Fruit fly (Drosophila melanogaster) whole organism, wandering third instar larva: ENCODE measurements around the gene Nmd3.

Source experiments
- Abd-B ChIP-seq: fragments of >200 bp; optimal IDR thresholded peaks from 2 replicates; lab custom pipeline; 2017; ENCODE audit warnings: missing biosample characterization, missing genetic modification characterization
- CG32264 ChIP-seq: fragments of 200-800 bp; sonication (Bioruptor generic); optimal IDR thresholded peaks from 2 replicates; lab custom pipeline; 2016; ENCODE audit warnings: missing biosample characterization, missing genetic modification characterization
- CG9705 ChIP-seq: fragments of 200-800 bp; sonication (Bioruptor generic); optimal IDR thresholded peaks from 2 replicates; lab custom pipeline; 2018; ENCODE audit warnings: missing biosample characterization, mild to moderate bottlenecking, missing genetic modification characterization
- CrebA ChIP-seq: fragments of 200-800 bp; sonication (Bioruptor generic); optimal IDR thresholded peaks from 2 replicates; lab custom pipeline; 2016; ENCODE audit warnings: missing biosample characterization, mild to moderate bottlenecking, missing genetic modification characterization, borderline replicate concordance
- Dfd ChIP-seq: fragments of >200 bp; optimal IDR thresholded peaks from 2 replicates; lab custom pipeline; 2017; ENCODE audit warnings: missing biosample characterization, missing genetic modification characterization
- Dif ChIP-seq: fragments of 200-275, 200-300 bp; sonication (Bioruptor generic); optimal IDR thresholded peaks from 2 replicates; lab custom pipeline; 2018; ENCODE audit warnings: missing biosample characterization, missing genetic modification characterization; ENCODE audit not compliant: partially characterized antibody
- GATAd ChIP-seq: sonication (Bioruptor generic); optimal IDR thresholded peaks from 2 replicates; lab custom pipeline; 2016; ENCODE audit warnings: missing biosample characterization, missing genetic modification characterization
- HLH106 ChIP-seq: fragments of 200-800 bp; optimal IDR thresholded peaks from 3 replicates; lab custom pipeline; 2019; ENCODE audit warnings: missing biosample characterization, mild to moderate bottlenecking, missing genetic modification characterization, moderate library complexity
- Hnf4 ChIP-seq: fragments of 200-800 bp; sonication (Bioruptor generic); optimal IDR thresholded peaks from 2 replicates; lab custom pipeline; 2016; ENCODE audit warnings: missing biosample characterization, mild to moderate bottlenecking, missing genetic modification characterization
- Hr78 ChIP-seq: fragments of >200 bp; optimal IDR thresholded peaks from 2 replicates; lab custom pipeline; 2017; ENCODE audit warnings: missing biosample characterization, missing genetic modification characterization
- Hr83 ChIP-seq: fragments of 200-300 bp; sonication (Bioruptor generic); optimal IDR thresholded peaks from 2 replicates; lab custom pipeline; 2016; ENCODE audit warnings: missing biosample characterization, mild to moderate bottlenecking, missing genetic modification characterization, moderate library complexity; ENCODE audit not compliant: poor library complexity, severe bottlenecking
- Jra ChIP-seq: sonication (Bioruptor generic); optimal IDR thresholded peaks from 2 replicates; lab custom pipeline; 2016; ENCODE audit warnings: missing biosample characterization, missing genetic modification characterization
- Mio ChIP-seq: sonication (Bioruptor generic); optimal IDR thresholded peaks from 2 replicates; lab custom pipeline; 2016; ENCODE audit warnings: missing biosample characterization, missing genetic modification characterization
- Myc ChIP-seq: fragments of >200 bp; optimal IDR thresholded peaks from 2 replicates; lab custom pipeline; 2017
- N ChIP-seq: fragments of >200 bp; optimal IDR thresholded peaks from 2 replicates; lab custom pipeline; 2018; ENCODE audit warnings: missing biosample characterization, missing external identifiers, missing genetic modification characterization
- OdsH ChIP-seq: fragments of 200-800 bp; sonication (Bioruptor generic); optimal IDR thresholded peaks from 2 replicates; lab custom pipeline; 2016; ENCODE audit warnings: missing biosample characterization, mild to moderate bottlenecking, missing genetic modification characterization
- Rel ChIP-seq, 2 experiments: fragments of 200-800 bp; sonication (Bioruptor generic) in 1 of 2; optimal IDR thresholded peaks; 2 replicates in 1 of 2; 3 replicates in 1 of 2; lab custom pipeline; 2016 to 2019; ENCODE audit warnings: mild to moderate bottlenecking in 2 of 2, missing biosample characterization in 2 of 2, missing genetic modification characterization in 2 of 2, moderate library complexity in 1 of 2
- Sp1 ChIP-seq: fragments of 200-800 bp; sonication (Bioruptor generic); optimal IDR thresholded peaks from 3 replicates; lab custom pipeline; 2019; ENCODE audit warnings: missing biosample characterization, mild to moderate bottlenecking, missing genetic modification characterization, moderate library complexity
- Vsx2 ChIP-seq: fragments of 200-300, 225-300 bp; sonication (Bioruptor generic); optimal IDR thresholded peaks from 2 replicates; lab custom pipeline; 2018; ENCODE audit warnings: missing biosample characterization, missing genetic modification characterization; ENCODE audit not compliant: partially characterized antibody
- br ChIP-seq: fragments of 200-800 bp; sonication (Bioruptor generic); optimal IDR thresholded peaks from 2 replicates; lab custom pipeline; 2016; ENCODE audit warnings: missing biosample characterization, missing genetic modification characterization
- brk ChIP-seq: fragments of 200-800 bp; sonication (Bioruptor generic); optimal IDR thresholded peaks from 2 replicates; lab custom pipeline; 2016; ENCODE audit warnings: missing biosample characterization, mild to moderate bottlenecking, missing genetic modification characterization
- dl ChIP-seq, 2 experiments: fragments of 175-275, 200-275 bp in 1 of 2; fragments of 200-275 bp in 1 of 2; sonication (Bioruptor generic); optimal IDR thresholded peaks; lab custom pipeline; 2018; ENCODE audit warnings: mild to moderate bottlenecking in 2 of 2, missing biosample characterization in 2 of 2, missing genetic modification characterization in 2 of 2, moderate library complexity in 2 of 2; ENCODE audit not compliant: partially characterized antibody in 2 of 2, insufficient read depth in 1 of 2
- dmrt93B ChIP-seq: fragments of 200-800 bp; sonication (Bioruptor generic); optimal IDR thresholded peaks from 2 replicates; lab custom pipeline; 2018; ENCODE audit warnings: missing biosample characterization, mild to moderate bottlenecking, missing genetic modification characterization
- dsf ChIP-seq: sonication (Bioruptor generic); optimal IDR thresholded peaks from 2 replicates; lab custom pipeline; 2016; ENCODE audit warnings: missing biosample characterization, missing genetic modification characterization, borderline replicate concordance
- ey ChIP-seq: fragments of 200-800 bp; sonication (Bioruptor generic); optimal IDR thresholded peaks from 2 replicates; lab custom pipeline; 2016; ENCODE audit warnings: missing biosample characterization, missing genetic modification characterization
- foxo ChIP-seq, 2 experiments: fragments of 200-800 bp; sonication (Bioruptor generic); optimal IDR thresholded peaks; 2 replicates in 1 of 2; 3 replicates in 1 of 2; lab custom pipeline; 2016 to 2017; ENCODE audit warnings: missing biosample characterization in 2 of 2, missing genetic modification characterization in 2 of 2
- h ChIP-seq: fragments of 200-800 bp; sonication (Bioruptor generic); optimal IDR thresholded peaks from 3 replicates; lab custom pipeline; 2016; ENCODE audit warnings: missing biosample characterization, mild to moderate bottlenecking, missing genetic modification characterization
- jim ChIP-seq: fragments of 175-275, 200-325 bp; sonication (Bioruptor generic); optimal IDR thresholded peaks from 2 replicates; lab custom pipeline; 2016; ENCODE audit warnings: missing biosample characterization, mild to moderate bottlenecking, missing genetic modification characterization
- lola ChIP-seq: fragments of >200 bp; optimal IDR thresholded peaks from 2 replicates; lab custom pipeline; 2017; ENCODE audit warnings: missing biosample characterization, missing genetic modification characterization
- pan ChIP-seq: fragments of >200 bp; optimal IDR thresholded peaks from 2 replicates; lab custom pipeline; 2017
- psq ChIP-seq: fragments of 200-800 bp; sonication (Bioruptor generic); optimal IDR thresholded peaks from 3 replicates; lab custom pipeline; 2017; ENCODE audit warnings: missing biosample characterization, mild to moderate bottlenecking, missing genetic modification characterization, moderate library complexity
- rgr ChIP-seq: fragments of 200-800 bp; sonication (Bioruptor generic); optimal IDR thresholded peaks from 3 replicates; lab custom pipeline; 2016; ENCODE audit warnings: missing biosample characterization, mild to moderate bottlenecking, missing genetic modification characterization
- sage ChIP-seq: fragments of 200-800 bp; sonication (Bioruptor generic); optimal IDR thresholded peaks from 2 replicates; lab custom pipeline; 2016; ENCODE audit warnings: missing biosample characterization, mild to moderate bottlenecking, missing genetic modification characterization
- sv ChIP-seq: fragments of 200-800 bp; sonication (Bioruptor generic); optimal IDR thresholded peaks from 3 replicates; lab custom pipeline; 2016; ENCODE audit warnings: missing biosample characterization, missing genetic modification characterization
- tai ChIP-seq: sonication (Bioruptor generic); optimal IDR thresholded peaks from 2 replicates; lab custom pipeline; 2016; ENCODE audit warnings: missing biosample characterization, missing genetic modification characterization
- usp ChIP-seq: fragments of >200 bp; optimal IDR thresholded peaks from 2 replicates; lab custom pipeline; 2017; ENCODE audit warnings: missing biosample characterization, missing genetic modification characterization

Gene Nmd3

dm6 chrX:2145114-2145513 is 39.4 kb downstream of the Nmd3 start, which contains the start of gene Pgd:
Gene Pgd, plus strand, starts transcription at chrX:2145136.
- no peak for TF ChIP-seq Hr78
- TF ChIP-seq Dfd, result no peak
- TF ChIP-seq Vsx2 (GFP tag; lab: Kevin White, UChicago), result no peak
- TF ChIP-seq Hr83 (GFP tag; lab: Kevin White, UChicago), result peak; percentile 31
- TF ChIP-seq ey, result no peak
- TF ChIP-seq pan (lab: Kevin White, UChicago), result no peak
- no peak for TF ChIP-seq usp (GFP tag; lab: Kevin White, UChicago)
- no peak for TF ChIP-seq Abd-B
- no peak for TF ChIP-seq dsf
- TF ChIP-seq CG9705 (GFP tag; lab: Kevin White, UChicago), result no peak
- no peak for TF ChIP-seq Rel (GFP tag; optimal IDR thresholded peaks at IDR 0.05; lab: Kevin White, UChicago)
- peak; percentile 37 for TF ChIP-seq Rel (tag; optimal IDR thresholded peaks at IDR 0.05; lab: Kevin White, UChicago)
- TF ChIP-seq OdsH, result no peak
- peak; percentile 16 for TF ChIP-seq Sp1 (GFP tag; lab: Kevin White, UChicago)
- peak; percentile 24 for TF ChIP-seq Hnf4 (GFP tag; lab: Kevin White, UChicago)
- TF ChIP-seq Dif (GFP tag; lab: Kevin White, UChicago), result no peak

- TF ChIP-seq OdsH (no peak), CG9705 (GFP tag; lab: Kevin White, UChicago) (no peak), pan (lab: Kevin White, UChicago) (no peak), ey (no peak), sv (GFP tag; lab: Kevin White, UChicago) (no peak), Hr83 (GFP tag; lab: Kevin White, UChicago) (no peak), sage (GFP tag; lab: Kevin White, UChicago) (no peak), rgr (GFP tag; lab: Kevin White, UChicago) (no peak), br (GFP tag; lab: Kevin White, UChicago) (no peak), tai (GFP tag; lab: Kevin White, UChicago) (no peak), Dif (GFP tag; lab: Kevin White, UChicago) (no peak), dl (GFP tag; optimal IDR thresholded peaks at IDR 0.05; lab: Kevin White, UChicago; ENCODE audit: insufficient read depth in 1 of 2, partially characterized antibody in 2 of 2) (no peak), Sp1 (GFP tag; lab: Kevin White, UChicago) (no peak), HLH106 (tag; lab: Kevin White, UChicago) (no peak), Vsx2 (GFP tag; lab: Kevin White, UChicago) (no peak), psq (GFP tag; lab: Kevin White, UChicago) (no peak), dsf (no peak)
- TF ChIP-seq, all 38 proteins: peak for 0
Measured at dm6 chrX:2142935-2143312, 41.5 kb downstream of the Nmd3 start.

dm6 chrX:2142275-2142934 is 42.1 kb downstream of the Nmd3 start:
- TF ChIP-seq Rel (GFP tag; optimal IDR thresholded peaks at IDR 0.05; lab: Kevin White, UChicago), result no peak
- TF ChIP-seq Rel (tag; optimal IDR thresholded peaks at IDR 0.05; lab: Kevin White, UChicago), result peak; percentile 96
- no peak for TF ChIP-seq Abd-B

dm6 chrX:2141854-2142216 is 42.6 kb downstream of the Nmd3 start:
- TF ChIP-seq N (GFP tag; lab: Kevin White, UChicago), result no peak
- TF ChIP-seq dl (GFP tag; optimal IDR thresholded peaks at IDR 0.05; lab: Kevin White, UChicago; ENCODE audit: insufficient read depth in 1 of 2, partially characterized antibody in 2 of 2), result no peak
- TF ChIP-seq Dfd, result no peak
- TF ChIP-seq dsf, result peak; percentile 28
- peak in 1 of 2 experiments; percentile 53 for TF ChIP-seq foxo (GFP tag; optimal IDR thresholded peaks at IDR 0.05; lab: Kevin White, UChicago)
- peak; percentile 63 for TF ChIP-seq HLH106 (tag; lab: Kevin White, UChicago)
- peak; percentile 61 for TF ChIP-seq Hnf4 (GFP tag; lab: Kevin White, UChicago)
- peak; percentile 64 for TF ChIP-seq sage (GFP tag; lab: Kevin White, UChicago)
- no peak for TF ChIP-seq lola (GFP tag; lab: Kevin White, UChicago)
- no peak for TF ChIP-seq usp (GFP tag; lab: Kevin White, UChicago)
- TF ChIP-seq brk (GFP tag; lab: Kevin White, UChicago), result no peak
- peak; percentile 68 for TF ChIP-seq rgr (GFP tag; lab: Kevin White, UChicago)
- peak; percentile 23 for TF ChIP-seq jim
- TF ChIP-seq Dif (GFP tag; lab: Kevin White, UChicago), result no peak
- peak; percentile 44 for TF ChIP-seq sv (GFP tag; lab: Kevin White, UChicago)
- TF ChIP-seq tai (GFP tag; lab: Kevin White, UChicago), result no peak
- TF ChIP-seq pan (lab: Kevin White, UChicago), result no peak
- peak; percentile 69 for TF ChIP-seq Jra (GFP tag; lab: Kevin White, UChicago)
- TF ChIP-seq OdsH, result no peak
- TF ChIP-seq CrebA (GFP tag; lab: Kevin White, UChicago), result no peak
- TF ChIP-seq br (GFP tag; lab: Kevin White, UChicago), result peak; percentile 64
- TF ChIP-seq psq (GFP tag; lab: Kevin White, UChicago), result peak; percentile 31
- no peak for TF ChIP-seq Myc (lab: Kevin White, UChicago)
- no peak for TF ChIP-seq Vsx2 (GFP tag; lab: Kevin White, UChicago)
- no peak for TF ChIP-seq Hr78
- peak; percentile 74 for TF ChIP-seq h (GFP tag; lab: Kevin White, UChicago)
- no peak for TF ChIP-seq ey
- no peak for TF ChIP-seq Rel (GFP tag; optimal IDR thresholded peaks at IDR 0.05; lab: Kevin White, UChicago)
- TF ChIP-seq Rel (tag; optimal IDR thresholded peaks at IDR 0.05; lab: Kevin White, UChicago), result peak; percentile 35
- TF ChIP-seq dmrt93B (GFP tag; lab: Kevin White, UChicago), result peak; percentile 7
- TF ChIP-seq CG32264 (GFP tag; lab: Kevin White, UChicago), result peak; percentile 33
- TF ChIP-seq Sp1 (GFP tag; lab: Kevin White, UChicago), result peak; percentile 46
- TF ChIP-seq GATAd (GFP tag; lab: Kevin White, UChicago), result peak; percentile 5
- TF ChIP-seq Abd-B, result no peak
- peak; percentile 90 for TF ChIP-seq Hr83 (GFP tag; lab: Kevin White, UChicago)
- no peak for TF ChIP-seq Mio
